Fruit fly (Drosophila melanogaster) whole organism, prepupa: ENCODE data around the gene ocn.
A peak's percentile ranks its signal among the peaks of the same experiment; 100 is the strongest.

ENCODE experiments used
- Blimp-1 ChIP-seq: fragments of 200-800 bp; sonication (Bioruptor generic); optimal IDR thresholded peaks from 3 replicates; lab custom pipeline; 2017; ENCODE audit warnings: missing biosample characterization, missing genetic modification characterization, mild to moderate bottlenecking, moderate library complexity, missing genetic modification reagents
- CG10631 ChIP-seq: fragments of 200-800 bp; sonication (Bioruptor generic); optimal IDR thresholded peaks from 2 replicates; lab custom pipeline; 2016; ENCODE audit warnings: missing biosample characterization, missing genetic modification characterization
- CG10669 ChIP-seq: fragments of 200-800 bp; sonication (Bioruptor generic); optimal IDR thresholded peaks from 3 replicates; lab custom pipeline; 2018; ENCODE audit warnings: missing biosample characterization, mild to moderate bottlenecking, missing genetic modification characterization, moderate library complexity
- CG11294 ChIP-seq: fragments of 200-800 bp; sonication (Bioruptor generic); IDR thresholded peaks from 2 replicates; pipeline ENCODE4 v1.3.6; 2022; ENCODE audit warnings: missing biosample characterization, missing genetic modification characterization
- CG11762 ChIP-seq: fragments of 200-800 bp; sonication (Bioruptor generic); optimal IDR thresholded peaks from 3 replicates; lab custom pipeline; 2016; ENCODE audit warnings: missing biosample characterization, missing genetic modification characterization; ENCODE audit not compliant: insufficient read depth
- CG11902 ChIP-seq: fragments of 200-800 bp; sonication (Bioruptor generic); optimal IDR thresholded peaks from 3 replicates; lab custom pipeline; 2016; ENCODE audit warnings: missing biosample characterization, missing genetic modification characterization
- CG15336 ChIP-seq: fragments of 200-800 bp; sonication (Bioruptor generic); IDR thresholded peaks from 2 replicates; pipeline ENCODE4 v1.3.6; 2022; ENCODE audit warnings: missing biosample characterization, missing genetic modification characterization
- CG1621 ChIP-seq: fragments of 200-800 bp; sonication (Bioruptor generic); optimal IDR thresholded peaks from 3 replicates; lab custom pipeline; 2018; ENCODE audit warnings: missing biosample characterization, mild to moderate bottlenecking, missing genetic modification characterization
- CG16779 ChIP-seq: fragments of 200-800 bp; sonication (Bioruptor generic); optimal IDR thresholded peaks from 3 replicates; lab custom pipeline; 2017; ENCODE audit warnings: missing biosample characterization, mild to moderate bottlenecking, missing genetic modification characterization
- CG3032 ChIP-seq: fragments of 200-800 bp; optimal IDR thresholded peaks from 2 replicates; lab custom pipeline; 2019; ENCODE audit warnings: missing biosample characterization, mild to moderate bottlenecking, missing genetic modification characterization, moderate library complexity
- CG31627 ChIP-seq: fragments of 200-800 bp; sonication (Bioruptor generic); optimal IDR thresholded peaks from 3 replicates; lab custom pipeline; 2016; ENCODE audit warnings: missing biosample characterization, missing genetic modification characterization
- CG32006 ChIP-seq: fragments of 200-800 bp; sonication (Bioruptor generic); optimal IDR thresholded peaks from 3 replicates; lab custom pipeline; 2017; ENCODE audit warnings: missing biosample characterization, mild to moderate bottlenecking, missing genetic modification characterization
- CG34406 ChIP-seq: fragments of 200-800 bp; sonication (Bioruptor generic); optimal IDR thresholded peaks from 3 replicates; lab custom pipeline; 2016; ENCODE audit warnings: missing biosample characterization, missing genetic modification characterization
- CG3919 ChIP-seq: fragments of 200-800 bp; sonication (Bioruptor generic); optimal IDR thresholded peaks from 3 replicates; lab custom pipeline; 2016; ENCODE audit warnings: missing biosample characterization, missing genetic modification characterization
- CG4318 ChIP-seq: fragments of 200-800 bp; sonication (Bioruptor generic); optimal IDR thresholded peaks from 3 replicates; lab custom pipeline; 2017; ENCODE audit warnings: missing biosample characterization, mild to moderate bottlenecking, missing genetic modification characterization
- CG6276 ChIP-seq: fragments of 200-800 bp; sonication (Bioruptor generic); optimal IDR thresholded peaks from 2 replicates; lab custom pipeline; 2017; ENCODE audit warnings: missing biosample characterization, mild to moderate bottlenecking, missing genetic modification characterization
- CG6792 ChIP-seq: fragments of 200-800 bp; sonication (Bioruptor generic); optimal IDR thresholded peaks from 3 replicates; lab custom pipeline; 2016; ENCODE audit warnings: missing biosample characterization, missing genetic modification characterization
- CG6808 ChIP-seq: fragments of 200-800 bp; sonication (Bioruptor generic); optimal IDR thresholded peaks from 3 replicates; lab custom pipeline; 2017; ENCODE audit warnings: missing biosample characterization, missing genetic modification characterization, mild to moderate bottlenecking, moderate library complexity, missing genetic modification reagents
- CG6854 ChIP-seq: fragments of 200-800 bp; sonication (Bioruptor generic); optimal IDR thresholded peaks from 2 replicates; lab custom pipeline; 2017; ENCODE audit warnings: missing biosample characterization, mild to moderate bottlenecking, missing genetic modification characterization
- CG7368 ChIP-seq: fragments of 200-800 bp; sonication (Bioruptor generic); optimal IDR thresholded peaks from 3 replicates; lab custom pipeline; 2016; ENCODE audit warnings: missing biosample characterization, missing genetic modification characterization
- CG8319 ChIP-seq: fragments of 200-800 bp; sonication (Bioruptor generic); optimal IDR thresholded peaks from 3 replicates; lab custom pipeline; 2016; ENCODE audit warnings: missing biosample characterization, missing genetic modification characterization
- CG8632 ChIP-seq: fragments of 200-800 bp; sonication (Bioruptor generic); optimal IDR thresholded peaks from 3 replicates; lab custom pipeline; 2016; ENCODE audit warnings: missing biosample characterization, missing genetic modification characterization
- CG9139 ChIP-seq: fragments of 200-800 bp; sonication (Bioruptor generic); optimal IDR thresholded peaks from 3 replicates; lab custom pipeline; 2017; ENCODE audit warnings: missing biosample characterization, mild to moderate bottlenecking, missing genetic modification characterization
- Eip75B ChIP-seq: fragments of 200-800 bp; sonication (Bioruptor generic); optimal IDR thresholded peaks from 3 replicates; lab custom pipeline; 2016; ENCODE audit warnings: missing biosample characterization, missing genetic modification characterization
- Eip93F ChIP-seq: fragments of 200-800 bp; sonication (Bioruptor generic); optimal IDR thresholded peaks from 2 replicates; lab custom pipeline; 2016; ENCODE audit warnings: missing biosample characterization, mild to moderate bottlenecking, missing genetic modification characterization
- Ets21C ChIP-seq: fragments of 200-800 bp; sonication (Bioruptor generic); optimal IDR thresholded peaks from 3 replicates; lab custom pipeline; 2016; ENCODE audit warnings: missing biosample characterization, missing genetic modification characterization
- Hr38 ChIP-seq: sonication (Bioruptor generic); optimal IDR thresholded peaks from 2 replicates; lab custom pipeline; 2016; ENCODE audit warnings: missing biosample characterization, missing genetic modification characterization
- Hr39 ChIP-seq: fragments of 200-800 bp; sonication (Bioruptor generic); optimal IDR thresholded peaks from 2 replicates; lab custom pipeline; 2016; ENCODE audit warnings: missing biosample characterization, missing genetic modification characterization
- Hr4 ChIP-seq: fragments of 200-800 bp; sonication (Bioruptor generic); optimal IDR thresholded peaks from 3 replicates; lab custom pipeline; 2016; ENCODE audit warnings: missing biosample characterization, missing genetic modification characterization
- Met ChIP-seq: fragments of 200-800 bp; sonication (Bioruptor generic); optimal IDR thresholded peaks from 3 replicates; lab custom pipeline; 2016; ENCODE audit warnings: missing biosample characterization, missing genetic modification characterization
- OdsH ChIP-seq: fragments of 200-800 bp; sonication (Bioruptor generic); optimal IDR thresholded peaks from 3 replicates; lab custom pipeline; 2016; ENCODE audit warnings: missing biosample characterization, missing genetic modification characterization
- Smox ChIP-seq: fragments of 200-800 bp; sonication (Bioruptor generic); optimal IDR thresholded peaks from 3 replicates; lab custom pipeline; 2016; ENCODE audit warnings: missing biosample characterization, missing genetic modification characterization
- Sox102F ChIP-seq: fragments of 200-800 bp; sonication (Bioruptor generic); optimal IDR thresholded peaks from 2 replicates; lab custom pipeline; 2016; ENCODE audit warnings: missing biosample characterization, mild to moderate bottlenecking, missing genetic modification characterization
- Sox14 ChIP-seq: fragments of 200-800 bp; sonication (Bioruptor generic); optimal IDR thresholded peaks from 3 replicates; lab custom pipeline; 2016; ENCODE audit warnings: missing biosample characterization, missing genetic modification characterization
- achi ChIP-seq: fragments of 200-800 bp; sonication (Bioruptor generic); optimal IDR thresholded peaks from 3 replicates; lab custom pipeline; 2016; ENCODE audit warnings: missing biosample characterization, missing genetic modification characterization
- dac ChIP-seq: fragments of 200-800 bp; sonication (Bioruptor generic); optimal IDR thresholded peaks from 2 replicates; lab custom pipeline; 2017; ENCODE audit warnings: missing biosample characterization, mild to moderate bottlenecking, missing genetic modification characterization
- eg ChIP-seq: fragments of 200-800 bp; sonication (Bioruptor generic); IDR thresholded peaks from 3 replicates; pipeline ENCODE4 v1.3.6; 2022; ENCODE audit warnings: missing biosample characterization, missing genetic modification characterization
- esn ChIP-seq: fragments of 200-800 bp; sonication (Bioruptor generic); optimal IDR thresholded peaks from 2 replicates; lab custom pipeline; 2016; ENCODE audit warnings: missing biosample characterization, mild to moderate bottlenecking, missing genetic modification characterization, moderate library complexity
- fd85E ChIP-seq: fragments of 200-800 bp; sonication (Bioruptor generic); optimal IDR thresholded peaks from 3 replicates; lab custom pipeline; 2016; ENCODE audit warnings: missing biosample characterization, missing genetic modification characterization
- fkh ChIP-seq: fragments of 200-800 bp; sonication (Bioruptor generic); optimal IDR thresholded peaks from 3 replicates; lab custom pipeline; 2017; ENCODE audit warnings: missing biosample characterization, mild to moderate bottlenecking, missing genetic modification characterization, moderate library complexity
- lz ChIP-seq: fragments of 200-800 bp; sonication (Bioruptor generic); optimal IDR thresholded peaks from 3 replicates; lab custom pipeline; 2016; ENCODE audit warnings: missing biosample characterization, missing genetic modification characterization
- net ChIP-seq: fragments of 200-800 bp; sonication (Bioruptor generic); optimal IDR thresholded peaks from 3 replicates; lab custom pipeline; 2016; ENCODE audit warnings: missing biosample characterization, missing genetic modification characterization
- pdm3 ChIP-seq: fragments of 200-800 bp; sonication (Bioruptor generic); optimal IDR thresholded peaks from 3 replicates; lab custom pipeline; 2016; ENCODE audit warnings: missing biosample characterization, missing genetic modification characterization
- salr ChIP-seq, 2 experiments: fragments of 200-800 bp; sonication (Bioruptor generic); optimal IDR thresholded peaks; 3 replicates each; lab custom pipeline; 2016 to 2018; ENCODE audit warnings: missing biosample characterization in 2 of 2, missing genetic modification characterization in 2 of 2, mild to moderate bottlenecking in 1 of 2
- svp ChIP-seq: fragments of 200-800 bp; sonication (Bioruptor generic); peaks from one replicate; lab custom pipeline; 2016; ENCODE audit warnings: missing biosample characterization, missing genetic modification characterization
- topi ChIP-seq: fragments of 200-800 bp; sonication (Bioruptor generic); optimal IDR thresholded peaks from 3 replicates; lab custom pipeline; 2016; ENCODE audit warnings: missing biosample characterization, missing genetic modification characterization
- vri ChIP-seq: fragments of 200-800 bp; sonication (Bioruptor generic); optimal IDR thresholded peaks from 3 replicates; lab custom pipeline; 2016; ENCODE audit warnings: missing biosample characterization, mild to moderate bottlenecking, missing genetic modification characterization

Gene ocn

DNA sequence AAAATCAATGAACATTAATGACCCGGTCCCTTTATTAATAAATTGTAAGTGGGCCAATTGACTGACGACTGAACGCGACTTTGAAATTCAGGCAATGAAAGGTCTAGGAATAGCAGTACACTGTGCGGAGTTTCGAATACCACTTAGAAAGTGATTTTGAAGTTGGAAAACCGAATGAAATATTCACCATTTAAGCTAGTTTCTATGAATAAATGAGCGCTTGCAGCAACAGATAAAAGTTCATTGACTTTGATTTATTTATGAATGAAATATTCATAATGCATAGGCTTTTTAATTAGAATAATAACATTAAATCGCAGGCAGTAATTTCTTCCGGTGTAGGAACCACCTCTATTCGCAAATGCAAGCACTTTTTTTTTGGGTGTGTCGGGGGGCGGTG, 16.5 kb downstream of the ocn start (continued):
- TF ChIP-seq CG6808 (GFP tag; lab: Kevin White, UChicago) (no peak), lz (GFP tag; lab: Kevin White, UChicago) (peak; percentile 11), Hr39 (GFP tag; lab: Kevin White, UChicago) (peak; percentile 8), eg (GFP tag; lab: Robert Waterston, UW) (peak; percentile 86), Ets21C (GFP tag; lab: Kevin White, UChicago) (no peak), CG10669 (GFP tag; lab: Kevin White, UChicago) (peak; percentile 9), CG7368 (no peak), CG9139 (no peak), fkh (GFP tag; lab: Kevin White, UChicago) (no peak), CG16779 (tag; lab: Kevin White, UChicago) (no peak), svp (GFP tag; lab: Kevin White, UChicago) (peak; percentile 52), CG10631 (GFP tag; lab: Kevin White, UChicago) (peak; percentile 12), CG8319 (GFP tag; lab: Kevin White, UChicago) (no peak)
- TF ChIP-seq, all 60 proteins: peak for 31

- TF ChIP-seq eg (GFP tag; lab: Robert Waterston, UW) (peak; percentile 60; the same call in 2 of the 3 replicates), CG8632 (no peak), dac (no peak), CG6854 (GFP tag; lab: Kevin White, UChicago) (peak; percentile 73), achi (GFP tag; lab: Kevin White, UChicago) (no peak), CG3919 (GFP tag; lab: Kevin White, UChicago) (peak; percentile 65), CG3032 (no peak), Eip75B (GFP tag; lab: Kevin White, UChicago) (peak; percentile 42), fd85E (no peak), pdm3 (GFP tag; lab: Kevin White, UChicago) (no peak), Ets21C (GFP tag; lab: Kevin White, UChicago) (no peak), Sox102F (GFP tag; lab: Kevin White, UChicago) (peak; percentile 25), Hr39 (GFP tag; lab: Kevin White, UChicago) (no peak), CG6792 (GFP tag; lab: Kevin White, UChicago) (peak; percentile 16), CG10669 (GFP tag; lab: Kevin White, UChicago) (no peak), Smox (no peak), topi (GFP tag; lab: Kevin White, UChicago) (peak; percentile 14), CG9139 (peak; percentile 66), OdsH (GFP tag; lab: Kevin White, UChicago) (no peak), Eip93F (GFP tag; lab: Kevin White, UChicago) (no peak), Blimp-1 (no peak), Met (GFP tag; lab: Kevin White, UChicago) (no peak), CG15336 (peak; percentile 46; the same call in 1 of the 2 replicates), CG8319 (GFP tag; lab: Kevin White, UChicago) (no peak), Hr4 (GFP tag; lab: Kevin White, UChicago) (no peak), svp (GFP tag; lab: Kevin White, UChicago) (peak; percentile 44), CG6276 (GFP tag; lab: Kevin White, UChicago) (peak; percentile 44), CG6808 (GFP tag; lab: Kevin White, UChicago) (peak; percentile 31), salr (GFP tag; optimal IDR thresholded peaks at IDR 0.05; lab: Kevin White, UChicago) (no peak), Sox14 (no peak), CG1621 (peak; percentile 61), vri (peak; percentile 71), CG34406 (GFP tag; lab: Kevin White, UChicago) (peak; percentile 7), CG32006 (GFP tag; lab: Kevin White, UChicago) (peak; percentile 12), CG7368 (no peak), CG11902 (GFP tag; lab: Kevin White, UChicago) (no peak), CG11762 (GFP tag; lab: Kevin White, UChicago) (no peak), CG31627 (GFP tag; lab: Kevin White, UChicago) (peak; percentile 10), lz (GFP tag; lab: Kevin White, UChicago) (peak; percentile 39), CG10631 (GFP tag; lab: Kevin White, UChicago) (no peak), CG4318 (GFP tag; lab: Kevin White, UChicago) (no peak), fkh (GFP tag; lab: Kevin White, UChicago) (peak; percentile 7), net (GFP tag; lab: Kevin White, UChicago) (peak; percentile 45), Hr38 (no peak), CG16779 (tag; lab: Kevin White, UChicago) (peak; percentile 52), CG11294 (GFP tag; lab: Robert Waterston, UW) (no peak), esn (GFP tag; lab: Kevin White, UChicago) (peak; percentile 50)
Measured at dm6 chr3R:30014977-30015514, 22.5 kb downstream of the ocn start, which contains the start of gene CG7920. Gene CG7920, minus strand, starts transcription at chr3R:30015284.
